Fruit fly (Drosophila melanogaster): Measurements from ENCODE around the gene GILT3.

GILT3 gene

dm6 chr3R:23677058-23677457 lies at the start of gene GILT3:
GILT3 (plus strand) TSS chr3R:23677358.
- TF ChIP-seq CG4496 (GFP tag; IDR thresholded peaks at IDR 0.05), result no peak
- TF ChIP-seq CG34367 (tag; optimal IDR thresholded peaks at IDR 0.05), result no peak
- no peak for TF ChIP-seq CG10348 (GFP tag; IDR thresholded peaks at IDR 0.05)
- no peak for TF ChIP-seq CG12605 (GFP tag; IDR thresholded peaks at IDR 0.05)
- no peak for TF ChIP-seq EcR (GFP tag; optimal IDR thresholded peaks at IDR 0.05)
- TF ChIP-seq rn (GFP tag; IDR thresholded peaks at IDR 0.05), result no peak
- no peak for TF ChIP-seq CG32121 (GFP tag; IDR thresholded peaks at IDR 0.05)
- no peak for TF ChIP-seq gl (tag; optimal IDR thresholded peaks at IDR 0.05)
- TF ChIP-seq Pif1B (GFP tag; optimal IDR thresholded peaks at IDR 0.05), result no peak
- TF ChIP-seq D1 (tag; optimal IDR thresholded peaks at IDR 0.05), result no peak
- TF ChIP-seq CG17806 (tag; optimal IDR thresholded peaks at IDR 0.05), result no peak
- no peak for TF ChIP-seq CG13204 (GFP tag; optimal IDR thresholded peaks at IDR 0.05)
- no peak for TF ChIP-seq CG15710 (tag; optimal IDR thresholded peaks at IDR 0.05)

dm6 chr3R:23629572-23629971 lies 47.6 kb upstream of the GILT3 start:
- TF ChIP-seq CG14655 (GFP tag; optimal IDR thresholded peaks at IDR 0.05) (no peak), CG32121 (GFP tag; IDR thresholded peaks at IDR 0.05) (no peak), CG12605 (GFP tag; IDR thresholded peaks at IDR 0.05) (no peak), EcR (GFP tag; optimal IDR thresholded peaks at IDR 0.05) (peak; percentile 62), D1 (tag; optimal IDR thresholded peaks at IDR 0.05) (no peak), CG8159 (tag; optimal IDR thresholded peaks at IDR 0.05) (no peak)

- TF ChIP-seq EcR (GFP tag; optimal IDR thresholded peaks at IDR 0.05), result no peak
- no peak for TF ChIP-seq CG8159 (tag; optimal IDR thresholded peaks at IDR 0.05)
- TF ChIP-seq CG9948 (tag; optimal IDR thresholded peaks at IDR 0.05), result no peak
- TF ChIP-seq rn (GFP tag; IDR thresholded peaks at IDR 0.05), result no peak
- TF ChIP-seq CG15710 (tag; optimal IDR thresholded peaks at IDR 0.05), result no peak
- no peak for TF ChIP-seq CG4496 (GFP tag; IDR thresholded peaks at IDR 0.05)
- no peak for TF ChIP-seq CG13204 (GFP tag; optimal IDR thresholded peaks at IDR 0.05)
- TF ChIP-seq Pif1B (GFP tag; optimal IDR thresholded peaks at IDR 0.05), result no peak
- TF ChIP-seq CG34367 (tag; optimal IDR thresholded peaks at IDR 0.05), result no peak
- TF ChIP-seq fd96Ca (GFP tag; IDR thresholded peaks at IDR 0.05), result no peak
- no peak for TF ChIP-seq gl (tag; optimal IDR thresholded peaks at IDR 0.05)
- no peak for TF ChIP-seq Snoo (tag; optimal IDR thresholded peaks at IDR 0.05)
- no peak for TF ChIP-seq CG14655 (GFP tag; optimal IDR thresholded peaks at IDR 0.05)
- TF ChIP-seq CG17806 (tag; optimal IDR thresholded peaks at IDR 0.05), result no peak
- TF ChIP-seq D1 (tag; optimal IDR thresholded peaks at IDR 0.05), result no peak
- TF ChIP-seq CG12605 (GFP tag; IDR thresholded peaks at IDR 0.05), result no peak
- TF ChIP-seq Pif1A (GFP tag; optimal IDR thresholded peaks at IDR 0.05), result no peak
Measured at dm6 chr3R:23634789-23635188, 42.4 kb upstream of the GILT3 start.

dm6 chr3R:23637277-23637676 lies 39.9 kb upstream of the GILT3 start:
- TF ChIP-seq CG8159 (tag; optimal IDR thresholded peaks at IDR 0.05) (no peak), CG13204 (GFP tag; optimal IDR thresholded peaks at IDR 0.05) (no peak), D1 (tag; optimal IDR thresholded peaks at IDR 0.05) (no peak), CG8301 (tag; optimal IDR thresholded peaks at IDR 0.05) (peak; percentile 4), CG14655 (GFP tag; optimal IDR thresholded peaks at IDR 0.05) (peak; percentile 30), CG32121 (GFP tag; IDR thresholded peaks at IDR 0.05) (0 out of 2 replicates have a peak, but pooled peaks have one; percentile 12)

- TF ChIP-seq Pif1A (GFP tag; optimal IDR thresholded peaks at IDR 0.05) (peak; percentile 47), Ets98B (GFP tag; IDR thresholded peaks at IDR 0.05) (peak; percentile 21; the same call in 1 of the 2 replicates), CG8301 (tag; optimal IDR thresholded peaks at IDR 0.05) (peak; percentile 44), D1 (tag; optimal IDR thresholded peaks at IDR 0.05) (no peak), CG4496 (GFP tag; IDR thresholded peaks at IDR 0.05) (0 out of 3 replicates have a peak, but pooled peaks have one; percentile 17), EcR (GFP tag; optimal IDR thresholded peaks at IDR 0.05) (no peak), CG12605 (GFP tag; IDR thresholded peaks at IDR 0.05) (no peak; the same call in 1 of the 2 replicates), CG32121 (GFP tag; IDR thresholded peaks at IDR 0.05) (peak; percentile 74), CG14655 (GFP tag; optimal IDR thresholded peaks at IDR 0.05) (peak; percentile 47), CG17806 (tag; optimal IDR thresholded peaks at IDR 0.05) (no peak), gl (tag; optimal IDR thresholded peaks at IDR 0.05) (no peak), Pif1B (GFP tag; optimal IDR thresholded peaks at IDR 0.05) (no peak)
Measured at dm6 chr3R:23638351-23638750, 38.8 kb upstream of the GILT3 start.

- no peak for TF ChIP-seq fd96Ca (GFP tag; IDR thresholded peaks at IDR 0.05)
- TF ChIP-seq CG14655 (GFP tag; optimal IDR thresholded peaks at IDR 0.05), result no peak
- TF ChIP-seq rn (GFP tag; IDR thresholded peaks at IDR 0.05), result no peak
- TF ChIP-seq CG12605 (GFP tag; IDR thresholded peaks at IDR 0.05), result no peak
- no peak for TF ChIP-seq Snoo (tag; optimal IDR thresholded peaks at IDR 0.05)
- no peak for TF ChIP-seq EcR (GFP tag; optimal IDR thresholded peaks at IDR 0.05)
- no peak for TF ChIP-seq CG8159 (tag; optimal IDR thresholded peaks at IDR 0.05)
- no peak for TF ChIP-seq CG9948 (tag; optimal IDR thresholded peaks at IDR 0.05)
- TF ChIP-seq CG17806 (tag; optimal IDR thresholded peaks at IDR 0.05), result no peak
- TF ChIP-seq D1 (tag; optimal IDR thresholded peaks at IDR 0.05), result no peak
- TF ChIP-seq Pif1B (GFP tag; optimal IDR thresholded peaks at IDR 0.05), result no peak
- no peak for TF ChIP-seq CG13204 (GFP tag; optimal IDR thresholded peaks at IDR 0.05)
- no peak for TF ChIP-seq CG15710 (tag; optimal IDR thresholded peaks at IDR 0.05)
- no peak for TF ChIP-seq CG10348 (GFP tag; IDR thresholded peaks at IDR 0.05)
- TF ChIP-seq CG8301 (tag; optimal IDR thresholded peaks at IDR 0.05), result no peak
- no peak for TF ChIP-seq Pif1A (GFP tag; optimal IDR thresholded peaks at IDR 0.05)
- no peak for TF ChIP-seq gl (tag; optimal IDR thresholded peaks at IDR 0.05)
- no peak for TF ChIP-seq Ets98B (GFP tag; IDR thresholded peaks at IDR 0.05)
- TF ChIP-seq CG4496 (GFP tag; IDR thresholded peaks at IDR 0.05), result no peak
- TF ChIP-seq CG34367 (tag; optimal IDR thresholded peaks at IDR 0.05), result no peak
Measured at dm6 chr3R:23639583-23639982, 37.6 kb upstream of the GILT3 start.
